Fruit fly (Drosophila melanogaster) whole organism, pupa: Measurements from ENCODE around the gene att-ORFB.
A peak's percentile ranks its signal among the peaks of the same experiment; 100 is the strongest.

Experiments
- CG10348 ChIP-seq: fragments of 200-800 bp; sonication (Bioruptor generic); IDR thresholded peaks from 2 replicates; pipeline ENCODE4 v1.3.6; 2022; ENCODE audit warnings: missing biosample characterization, missing genetic modification characterization
- CG12605 ChIP-seq: fragments of 200-800 bp; sonication (Bioruptor generic); IDR thresholded peaks from 2 replicates; pipeline ENCODE4 v1.3.6; 2022; ENCODE audit warnings: missing biosample characterization, missing genetic modification characterization
- CG13204 ChIP-seq: fragments of 200-800 bp; sonication (Bioruptor generic); optimal IDR thresholded peaks from 2 replicates; lab custom pipeline; 2018; ENCODE audit warnings: missing biosample characterization, mild to moderate bottlenecking, missing genetic modification characterization, moderate library complexity
- CG14655 ChIP-seq: fragments of 200-800 bp; sonication (Bioruptor generic); optimal IDR thresholded peaks from 3 replicates; lab custom pipeline; 2017; ENCODE audit warnings: mild to moderate bottlenecking, missing biosample characterization, missing genetic modification reagents, missing genetic modification characterization
- CG15710 ChIP-seq: fragments of 200-800 bp; sonication (Bioruptor generic); optimal IDR thresholded peaks from 2 replicates; lab custom pipeline; 2018; ENCODE audit warnings: missing biosample characterization, mild to moderate bottlenecking, missing genetic modification characterization, moderate library complexity
- CG17806 ChIP-seq: fragments of 200-800 bp; sonication (Bioruptor generic); optimal IDR thresholded peaks from 2 replicates; lab custom pipeline; 2018; ENCODE audit warnings: missing biosample characterization, mild to moderate bottlenecking, missing genetic modification characterization, moderate library complexity
- CG32121 ChIP-seq: fragments of 200-800 bp; sonication (Bioruptor generic); IDR thresholded peaks from 2 replicates; pipeline ENCODE4 v1.3.6; 2022; ENCODE audit warnings: missing biosample characterization, missing genetic modification characterization
- CG34367 ChIP-seq: fragments of 200-800 bp; sonication (Bioruptor generic); optimal IDR thresholded peaks from 2 replicates; lab custom pipeline; 2018; ENCODE audit warnings: missing biosample characterization, mild to moderate bottlenecking, missing genetic modification characterization
- CG4496 ChIP-seq: fragments of 200-800 bp; sonication (Bioruptor generic); IDR thresholded peaks from 3 replicates; pipeline ENCODE4 v1.3.6; 2022; ENCODE audit warnings: missing biosample characterization, missing genetic modification characterization
- CG8159 ChIP-seq: fragments of 200-800 bp; sonication (Bioruptor generic); optimal IDR thresholded peaks from 3 replicates; lab custom pipeline; 2018; ENCODE audit warnings: missing biosample characterization, mild to moderate bottlenecking, missing genetic modification characterization, moderate library complexity
- CG8301 ChIP-seq: fragments of 200-800 bp; sonication (Bioruptor generic); optimal IDR thresholded peaks from 2 replicates; lab custom pipeline; 2018; ENCODE audit warnings: missing biosample characterization, mild to moderate bottlenecking, missing genetic modification characterization
- CG9948 ChIP-seq: fragments of 200-800 bp; sonication (Bioruptor generic); optimal IDR thresholded peaks from 2 replicates; lab custom pipeline; 2018; ENCODE audit warnings: missing biosample characterization, mild to moderate bottlenecking, missing genetic modification characterization, moderate library complexity
- D1 ChIP-seq: fragments of 200-800 bp; sonication (Bioruptor generic); optimal IDR thresholded peaks from 2 replicates; lab custom pipeline; 2018; ENCODE audit warnings: missing biosample characterization, mild to moderate bottlenecking, missing genetic modification characterization, moderate library complexity
- EcR ChIP-seq: fragments of 200-800 bp; sonication (Bioruptor generic); optimal IDR thresholded peaks from 3 replicates; lab custom pipeline; 2019; ENCODE audit warnings: missing biosample characterization, missing genetic modification characterization, mild to moderate bottlenecking, moderate library complexity, missing genetic modification reagents
- Ets98B ChIP-seq: fragments of 200-800 bp; sonication (Bioruptor generic); IDR thresholded peaks from 2 replicates; pipeline ENCODE4 v1.3.6; 2022; ENCODE audit warnings: missing biosample characterization, missing genetic modification characterization
- Pif1A ChIP-seq: fragments of 200-800 bp; sonication (Bioruptor generic); optimal IDR thresholded peaks from 3 replicates; lab custom pipeline; 2016; ENCODE audit warnings: missing biosample characterization, missing genetic modification characterization
- Pif1B ChIP-seq: fragments of 200-800 bp; sonication (Bioruptor generic); optimal IDR thresholded peaks from 3 replicates; lab custom pipeline; 2016; ENCODE audit warnings: missing biosample characterization, missing genetic modification characterization
- Snoo ChIP-seq: fragments of 200-800 bp; sonication (Bioruptor generic); optimal IDR thresholded peaks from 3 replicates; lab custom pipeline; 2017; ENCODE audit warnings: missing biosample characterization, mild to moderate bottlenecking, missing genetic modification characterization, inconsistent platforms
- fd96Ca ChIP-seq: fragments of 200-800 bp; sonication (Bioruptor generic); IDR thresholded peaks from 3 replicates; pipeline ENCODE4 v1.3.6; 2022; ENCODE audit warnings: missing biosample characterization, missing genetic modification characterization
- gl ChIP-seq: fragments of 200-800 bp; sonication (Bioruptor generic); optimal IDR thresholded peaks from 2 replicates; lab custom pipeline; 2018; ENCODE audit warnings: missing biosample characterization, mild to moderate bottlenecking, missing genetic modification characterization
- rn ChIP-seq: fragments of 200-800 bp; sonication (Bioruptor generic); IDR thresholded peaks from 2 replicates; pipeline ENCODE4 v1.3.6; 2022; ENCODE audit warnings: missing biosample characterization, missing genetic modification characterization

att-ORFB gene

DNA sequence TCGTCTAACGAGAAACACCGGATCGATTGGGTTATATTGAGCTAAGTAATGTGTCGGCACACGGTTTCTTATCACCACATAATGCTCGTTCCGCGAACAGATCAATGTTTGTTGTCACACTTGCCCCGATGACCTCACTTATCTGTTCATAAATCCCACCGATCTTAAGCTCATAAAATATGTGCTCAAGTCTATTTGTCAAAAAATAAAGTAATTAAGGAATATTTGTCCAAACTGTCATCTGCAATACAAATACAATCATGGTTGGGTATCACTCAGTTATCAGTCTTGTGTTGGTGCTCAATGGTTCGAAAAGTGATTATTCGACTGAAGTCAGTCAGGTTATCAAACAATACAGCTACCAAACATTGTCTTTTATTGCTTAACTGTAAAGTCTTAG lies 5.9 kb downstream of the att-ORFB start:
- TF ChIP-seq Pif1A = no peak
- TF ChIP-seq D1 = no peak
- no peak for TF ChIP-seq CG15710 (tag; lab: Kevin White, UChicago)
- TF ChIP-seq CG4496 = no peak
- TF ChIP-seq fd96Ca (GFP tag; lab: Robert Waterston, UW) = no peak
- no peak for TF ChIP-seq Pif1B (GFP tag; lab: Kevin White, UChicago)
- no peak for TF ChIP-seq Ets98B (GFP tag; lab: Robert Waterston, UW)
- no peak for TF ChIP-seq CG14655 (GFP tag; lab: Kevin White, UChicago)
- no peak for TF ChIP-seq CG32121 (GFP tag; lab: Robert Waterston, UW)
- no peak for TF ChIP-seq CG8159 (tag; lab: Kevin White, UChicago)
- no peak for TF ChIP-seq rn (GFP tag; lab: Robert Waterston, UW)
- no peak for TF ChIP-seq CG10348 (GFP tag; lab: Robert Waterston, UW)

DNA sequence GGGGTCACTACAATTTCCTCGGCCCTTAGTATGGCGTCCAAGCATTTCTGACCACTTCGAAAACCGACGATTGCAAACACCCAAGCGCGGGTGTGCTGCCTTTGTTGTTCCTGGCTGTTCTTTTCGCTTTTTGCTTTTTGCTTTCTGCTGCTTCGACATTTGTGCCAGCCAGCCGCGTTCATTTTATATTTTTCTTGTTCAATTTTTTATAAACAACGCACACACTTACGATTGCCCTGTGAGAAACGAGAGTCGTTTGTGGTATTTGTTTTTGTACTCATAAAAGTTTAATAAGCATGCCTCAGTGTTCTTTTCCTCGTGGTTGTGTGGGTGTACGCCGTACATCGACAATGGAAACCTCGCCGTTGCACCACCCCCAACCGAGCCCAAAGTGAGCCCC lies 6.4 kb downstream of the att-ORFB start:
- 0 out of 3 replicates have a peak, but pooled peaks have one; percentile 48 for TF ChIP-seq fd96Ca (GFP tag; lab: Robert Waterston, UW)
- no peak for TF ChIP-seq Ets98B (GFP tag; lab: Robert Waterston, UW)
- TF ChIP-seq Pif1A = no peak
- no peak for TF ChIP-seq CG34367 (tag; lab: Kevin White, UChicago)
- peak; percentile 42; the same call in 1 of the 2 replicates for TF ChIP-seq CG12605 (GFP tag; lab: Robert Waterston, UW)
- TF ChIP-seq CG4496 = peak; percentile 66
- no peak for TF ChIP-seq Snoo (tag; lab: Kevin White, UChicago)
- peak; percentile 70 for TF ChIP-seq gl (tag; lab: Kevin White, UChicago)
- no peak for TF ChIP-seq CG8159 (tag; lab: Kevin White, UChicago)
- peak; percentile 17 for TF ChIP-seq EcR (GFP tag; lab: Kevin White, UChicago)
- TF ChIP-seq D1 = no peak
- TF ChIP-seq CG10348 (GFP tag; lab: Robert Waterston, UW) = no peak
- TF ChIP-seq CG13204 (GFP tag; lab: Kevin White, UChicago) = peak; percentile 62
- TF ChIP-seq CG9948 (tag; lab: Kevin White, UChicago) = no peak
- TF ChIP-seq CG15710 (tag; lab: Kevin White, UChicago) = peak; percentile 42
- TF ChIP-seq rn (GFP tag; lab: Robert Waterston, UW) = no peak
- TF ChIP-seq CG17806 = no peak
- TF ChIP-seq Pif1B (GFP tag; lab: Kevin White, UChicago) = no peak
- no peak for TF ChIP-seq CG14655 (GFP tag; lab: Kevin White, UChicago)
- TF ChIP-seq CG8301 (tag; lab: Kevin White, UChicago) = no peak
- TF ChIP-seq CG32121 (GFP tag; lab: Robert Waterston, UW) = no peak

DNA sequence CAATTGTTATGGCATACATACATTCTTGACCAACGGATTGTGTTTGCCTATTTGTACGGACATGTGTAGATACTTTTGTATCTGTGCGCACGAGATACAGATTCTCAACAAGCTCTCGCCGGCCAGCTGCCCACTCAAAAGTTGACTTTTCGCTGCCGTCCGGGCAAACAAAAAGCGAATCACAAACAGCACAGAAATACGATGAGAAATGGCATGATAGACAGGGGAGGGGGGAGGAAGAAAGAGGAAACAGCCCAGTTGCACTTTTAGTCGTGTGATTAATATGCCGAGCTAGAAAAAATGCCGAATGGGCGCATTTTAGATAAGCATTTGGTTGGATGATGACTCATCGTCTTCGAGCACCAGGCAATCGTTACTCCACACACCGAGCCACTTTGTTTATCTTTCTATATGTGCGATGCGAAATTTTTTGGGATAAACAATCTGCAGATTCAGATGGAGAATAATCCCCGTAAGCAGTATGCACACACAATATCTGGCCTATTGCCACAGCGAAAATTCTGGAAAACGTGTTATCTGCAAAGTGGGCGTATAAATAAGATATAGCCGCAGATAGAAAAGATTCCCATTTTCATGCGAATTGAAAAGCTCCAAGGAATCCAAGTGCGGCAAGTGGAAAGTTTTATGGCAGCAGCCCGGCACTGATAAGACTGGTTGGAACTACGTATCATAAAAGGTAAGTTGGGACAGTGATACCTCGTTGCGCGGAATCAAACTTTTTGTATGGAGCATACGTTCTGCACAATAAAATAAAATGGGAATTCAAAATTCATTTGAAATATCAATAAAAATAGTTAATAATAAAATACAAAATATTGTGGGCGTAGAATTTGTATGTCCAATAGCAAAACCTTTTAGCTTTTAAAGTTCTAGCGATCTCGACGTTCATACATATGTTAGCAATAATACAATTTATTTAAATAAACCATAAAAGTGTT lies 7.3 kb downstream of the att-ORFB start:
- no peak for TF ChIP-seq rn (GFP tag; lab: Robert Waterston, UW)
- peak; percentile 17 for TF ChIP-seq Pif1A
- TF ChIP-seq CG4496 = 0 out of 3 replicates have a peak, but pooled peaks have one; percentile 6
- TF ChIP-seq fd96Ca (GFP tag; lab: Robert Waterston, UW) = 0 out of 3 replicates have a peak, but pooled peaks have one; percentile 20
- peak; percentile 18 for TF ChIP-seq CG14655 (GFP tag; lab: Kevin White, UChicago)

DNA sequence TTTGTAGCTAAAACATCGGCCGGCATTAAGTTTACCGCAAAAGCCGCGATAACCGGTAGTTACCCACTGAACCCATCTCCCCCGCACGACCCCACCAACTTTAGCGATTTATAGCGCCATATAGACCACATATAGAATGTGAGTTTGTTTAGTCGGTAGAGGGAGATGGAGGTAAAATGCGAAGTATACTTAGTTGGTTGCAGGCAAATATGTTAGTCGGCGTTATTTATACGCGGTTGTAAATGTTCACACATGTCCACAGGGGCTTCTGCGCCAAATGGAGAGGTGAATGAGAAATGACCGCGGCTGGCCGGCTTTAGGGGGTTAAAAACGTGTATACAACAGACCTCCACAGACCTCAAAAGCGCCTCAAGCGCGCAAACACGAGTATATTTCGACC lies 8.5 kb downstream of the att-ORFB start:
- no peak for TF ChIP-seq CG13204 (GFP tag; lab: Kevin White, UChicago)
- TF ChIP-seq fd96Ca (GFP tag; lab: Robert Waterston, UW) = peak; percentile 23; the same call in 1 of the 3 replicates
- no peak for TF ChIP-seq CG8301 (tag; lab: Kevin White, UChicago)
- TF ChIP-seq CG8159 (tag; lab: Kevin White, UChicago) = no peak
- TF ChIP-seq CG12605 (GFP tag; lab: Robert Waterston, UW) = 0 out of 2 replicates have a peak, but pooled peaks have one; percentile 28
- no peak for TF ChIP-seq Pif1A
- no peak for TF ChIP-seq EcR (GFP tag; lab: Kevin White, UChicago)
- no peak for TF ChIP-seq CG34367 (tag; lab: Kevin White, UChicago)
- TF ChIP-seq Ets98B (GFP tag; lab: Robert Waterston, UW) = peak; percentile 45; the same call in 1 of the 2 replicates
- peak; percentile 26; the same call in 1 of the 2 replicates for TF ChIP-seq CG32121 (GFP tag; lab: Robert Waterston, UW)
- no peak for TF ChIP-seq CG9948 (tag; lab: Kevin White, UChicago)
- TF ChIP-seq Snoo (tag; lab: Kevin White, UChicago) = no peak
- no peak for TF ChIP-seq gl (tag; lab: Kevin White, UChicago)
- no peak for TF ChIP-seq D1
- TF ChIP-seq CG4496 = 0 out of 3 replicates have a peak, but pooled peaks have one; percentile 40
- TF ChIP-seq Pif1B (GFP tag; lab: Kevin White, UChicago) = no peak

DNA sequence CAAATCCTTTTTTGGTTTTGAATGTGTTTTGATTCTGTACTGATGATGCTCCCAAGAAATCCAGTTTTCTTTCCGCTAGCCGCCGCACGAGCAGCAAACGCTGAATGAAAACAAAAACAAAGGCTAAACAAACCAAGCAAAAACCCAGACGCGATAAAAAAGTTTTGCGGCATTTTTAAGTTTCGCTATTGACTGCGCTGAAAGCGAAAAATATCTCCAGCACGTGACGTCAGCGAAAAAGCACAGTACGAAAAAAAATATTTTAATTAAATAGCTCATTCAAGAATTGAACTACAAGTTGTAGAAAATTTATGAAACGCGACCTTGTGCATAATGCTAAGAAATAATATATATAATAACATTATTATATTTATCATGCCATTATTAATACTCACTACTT lies 9.2 kb downstream of the att-ORFB start:
- no peak for TF ChIP-seq CG34367 (tag; lab: Kevin White, UChicago)
- no peak for TF ChIP-seq CG13204 (GFP tag; lab: Kevin White, UChicago)
- TF ChIP-seq CG4496 = no peak
- TF ChIP-seq CG17806 = no peak
- no peak for TF ChIP-seq CG32121 (GFP tag; lab: Robert Waterston, UW)
- no peak for TF ChIP-seq CG12605 (GFP tag; lab: Robert Waterston, UW)
- no peak for TF ChIP-seq Pif1B (GFP tag; lab: Kevin White, UChicago)
- TF ChIP-seq Ets98B (GFP tag; lab: Robert Waterston, UW) = no peak
- no peak for TF ChIP-seq CG10348 (GFP tag; lab: Robert Waterston, UW)
- TF ChIP-seq gl (tag; lab: Kevin White, UChicago) = no peak
